Fruit fly (Drosophila melanogaster) whole organism: ENCODE data around the gene CG10357.

ENCODE experiments used
- EcR ChIP-seq, 2 experiments: fragments of >200 bp; optimal IDR thresholded peaks; 2 replicates each; lab custom pipeline; 2017; ENCODE audit warnings: missing biosample characterization in 2 of 2, missing genetic modification characterization in 2 of 2, missing genetic modification reagents in 2 of 2
- usp ChIP-seq: fragments of >200 bp; optimal IDR thresholded peaks from 2 replicates; lab custom pipeline; 2017; ENCODE audit warnings: missing biosample characterization, missing genetic modification characterization, mixed read lengths

- TF ChIP-seq usp (GFP tag; lab: Kevin White, UChicago) (no peak), EcR (GFP tag; optimal IDR thresholded peaks at IDR 0.05; lab: Kevin White, UChicago) (no peak)
These were observed 29.3 kb downstream of the CG10357 start for dm6 chr3L:3644337-3645027.
